Fruit fly (Drosophila melanogaster) whole organism, prepupa: ENCODE data around the gene C1GalTA.

Source experiments
- CG10631 ChIP-seq: fragments of 200-800 bp; sonication (Bioruptor generic); optimal IDR thresholded peaks from 2 replicates; lab custom pipeline; 2016; ENCODE audit warnings: missing biosample characterization, missing genetic modification characterization
- CG10669 ChIP-seq: fragments of 200-800 bp; sonication (Bioruptor generic); optimal IDR thresholded peaks from 3 replicates; lab custom pipeline; 2018; ENCODE audit warnings: missing biosample characterization, mild to moderate bottlenecking, missing genetic modification characterization, moderate library complexity
- CG11294 ChIP-seq: fragments of 200-800 bp; sonication (Bioruptor generic); IDR thresholded peaks from 2 replicates; pipeline ENCODE4 v1.3.6; 2022; ENCODE audit warnings: missing biosample characterization, missing genetic modification characterization
- CG11762 ChIP-seq: fragments of 200-800 bp; sonication (Bioruptor generic); optimal IDR thresholded peaks from 3 replicates; lab custom pipeline; 2016; ENCODE audit warnings: missing biosample characterization, missing genetic modification characterization; ENCODE audit not compliant: insufficient read depth
- CG15336 ChIP-seq: fragments of 200-800 bp; sonication (Bioruptor generic); IDR thresholded peaks from 2 replicates; pipeline ENCODE4 v1.3.6; 2022; ENCODE audit warnings: missing biosample characterization, missing genetic modification characterization
- CG31627 ChIP-seq: fragments of 200-800 bp; sonication (Bioruptor generic); optimal IDR thresholded peaks from 3 replicates; lab custom pipeline; 2016; ENCODE audit warnings: missing biosample characterization, missing genetic modification characterization
- CG32006 ChIP-seq: fragments of 200-800 bp; sonication (Bioruptor generic); optimal IDR thresholded peaks from 3 replicates; lab custom pipeline; 2017; ENCODE audit warnings: missing biosample characterization, mild to moderate bottlenecking, missing genetic modification characterization
- CG34406 ChIP-seq: fragments of 200-800 bp; sonication (Bioruptor generic); optimal IDR thresholded peaks from 3 replicates; lab custom pipeline; 2016; ENCODE audit warnings: missing biosample characterization, missing genetic modification characterization
- CG3919 ChIP-seq: fragments of 200-800 bp; sonication (Bioruptor generic); optimal IDR thresholded peaks from 3 replicates; lab custom pipeline; 2016; ENCODE audit warnings: missing biosample characterization, missing genetic modification characterization
- CG4318 ChIP-seq: fragments of 200-800 bp; sonication (Bioruptor generic); optimal IDR thresholded peaks from 3 replicates; lab custom pipeline; 2017; ENCODE audit warnings: missing biosample characterization, mild to moderate bottlenecking, missing genetic modification characterization
- CG6276 ChIP-seq: fragments of 200-800 bp; sonication (Bioruptor generic); optimal IDR thresholded peaks from 2 replicates; lab custom pipeline; 2017; ENCODE audit warnings: missing biosample characterization, mild to moderate bottlenecking, missing genetic modification characterization
- CG6792 ChIP-seq: fragments of 200-800 bp; sonication (Bioruptor generic); optimal IDR thresholded peaks from 3 replicates; lab custom pipeline; 2016; ENCODE audit warnings: missing biosample characterization, missing genetic modification characterization
- CG6808 ChIP-seq: fragments of 200-800 bp; sonication (Bioruptor generic); optimal IDR thresholded peaks from 3 replicates; lab custom pipeline; 2017; ENCODE audit warnings: missing biosample characterization, missing genetic modification characterization, mild to moderate bottlenecking, moderate library complexity, missing genetic modification reagents
- CG6854 ChIP-seq: fragments of 200-800 bp; sonication (Bioruptor generic); optimal IDR thresholded peaks from 2 replicates; lab custom pipeline; 2017; ENCODE audit warnings: missing biosample characterization, mild to moderate bottlenecking, missing genetic modification characterization
- CG7368 ChIP-seq: fragments of 200-800 bp; sonication (Bioruptor generic); optimal IDR thresholded peaks from 3 replicates; lab custom pipeline; 2016; ENCODE audit warnings: missing biosample characterization, missing genetic modification characterization
- CG8119 ChIP-seq: fragments of 200-800 bp; sonication (Bioruptor generic); IDR thresholded peaks from 3 replicates; pipeline ENCODE4 v1.3.6; 2022; ENCODE audit warnings: missing biosample characterization, missing genetic modification characterization
- CG8319 ChIP-seq: fragments of 200-800 bp; sonication (Bioruptor generic); optimal IDR thresholded peaks from 3 replicates; lab custom pipeline; 2016; ENCODE audit warnings: missing biosample characterization, missing genetic modification characterization
- Eip75B ChIP-seq: fragments of 200-800 bp; sonication (Bioruptor generic); optimal IDR thresholded peaks from 3 replicates; lab custom pipeline; 2016; ENCODE audit warnings: missing biosample characterization, missing genetic modification characterization
- Eip78C ChIP-seq: fragments of 200-800 bp; sonication (Bioruptor generic); peaks from one replicate; lab custom pipeline; 2016; ENCODE audit warnings: missing biosample characterization, missing genetic modification characterization
- Eip93F ChIP-seq: fragments of 200-800 bp; sonication (Bioruptor generic); optimal IDR thresholded peaks from 2 replicates; lab custom pipeline; 2016; ENCODE audit warnings: missing biosample characterization, mild to moderate bottlenecking, missing genetic modification characterization
- Gug ChIP-seq: fragments of 200-800 bp; sonication (Bioruptor generic); IDR thresholded peaks from 2 replicates; pipeline ENCODE4 v1.3.6; 2022; ENCODE audit warnings: missing biosample characterization, missing genetic modification characterization
- Hr39 ChIP-seq: fragments of 200-800 bp; sonication (Bioruptor generic); optimal IDR thresholded peaks from 2 replicates; lab custom pipeline; 2016; ENCODE audit warnings: missing biosample characterization, missing genetic modification characterization
- Hr4 ChIP-seq: fragments of 200-800 bp; sonication (Bioruptor generic); optimal IDR thresholded peaks from 3 replicates; lab custom pipeline; 2016; ENCODE audit warnings: missing biosample characterization, missing genetic modification characterization
- Lpt ChIP-seq: fragments of 200-800 bp; sonication (Bioruptor generic); optimal IDR thresholded peaks from 3 replicates; lab custom pipeline; 2016; ENCODE audit warnings: missing biosample characterization, missing genetic modification characterization
- Met ChIP-seq: fragments of 200-800 bp; sonication (Bioruptor generic); optimal IDR thresholded peaks from 3 replicates; lab custom pipeline; 2016; ENCODE audit warnings: missing biosample characterization, missing genetic modification characterization
- OdsH ChIP-seq: fragments of 200-800 bp; sonication (Bioruptor generic); optimal IDR thresholded peaks from 3 replicates; lab custom pipeline; 2016; ENCODE audit warnings: missing biosample characterization, missing genetic modification characterization
- Smox ChIP-seq: fragments of 200-800 bp; sonication (Bioruptor generic); optimal IDR thresholded peaks from 3 replicates; lab custom pipeline; 2016; ENCODE audit warnings: missing biosample characterization, missing genetic modification characterization
- Sox102F ChIP-seq: fragments of 200-800 bp; sonication (Bioruptor generic); optimal IDR thresholded peaks from 2 replicates; lab custom pipeline; 2016; ENCODE audit warnings: missing biosample characterization, mild to moderate bottlenecking, missing genetic modification characterization
- Sox14 ChIP-seq: fragments of 200-800 bp; sonication (Bioruptor generic); optimal IDR thresholded peaks from 3 replicates; lab custom pipeline; 2016; ENCODE audit warnings: missing biosample characterization, missing genetic modification characterization
- Sox15 ChIP-seq: fragments of 200-800 bp; sonication (Bioruptor generic); optimal IDR thresholded peaks from 3 replicates; lab custom pipeline; 2016; ENCODE audit warnings: missing biosample characterization, missing genetic modification characterization
- achi ChIP-seq: fragments of 200-800 bp; sonication (Bioruptor generic); optimal IDR thresholded peaks from 3 replicates; lab custom pipeline; 2016; ENCODE audit warnings: missing biosample characterization, missing genetic modification characterization
- acj6 ChIP-seq: fragments of 200-800 bp; sonication (Bioruptor generic); optimal IDR thresholded peaks from 3 replicates; lab custom pipeline; 2016; ENCODE audit warnings: missing biosample characterization, missing genetic modification characterization
- cyc ChIP-seq: fragments of 200-800 bp; sonication (Bioruptor generic); optimal IDR thresholded peaks from 3 replicates; lab custom pipeline; 2016; ENCODE audit warnings: missing biosample characterization, missing genetic modification characterization
- dac ChIP-seq: fragments of 200-800 bp; sonication (Bioruptor generic); optimal IDR thresholded peaks from 2 replicates; lab custom pipeline; 2017; ENCODE audit warnings: missing biosample characterization, mild to moderate bottlenecking, missing genetic modification characterization
- dsx ChIP-seq: fragments of 200-800 bp; optimal IDR thresholded peaks from 3 replicates; lab custom pipeline; 2019; ENCODE audit warnings: missing biosample characterization, mild to moderate bottlenecking, missing genetic modification characterization, moderate library complexity; ENCODE audit not compliant: poor library complexity, severe bottlenecking
- eg ChIP-seq: fragments of 200-800 bp; sonication (Bioruptor generic); IDR thresholded peaks from 3 replicates; pipeline ENCODE4 v1.3.6; 2022; ENCODE audit warnings: missing biosample characterization, missing genetic modification characterization
- fd85E ChIP-seq: fragments of 200-800 bp; sonication (Bioruptor generic); optimal IDR thresholded peaks from 3 replicates; lab custom pipeline; 2016; ENCODE audit warnings: missing biosample characterization, missing genetic modification characterization
- fkh ChIP-seq: fragments of 200-800 bp; sonication (Bioruptor generic); optimal IDR thresholded peaks from 3 replicates; lab custom pipeline; 2017; ENCODE audit warnings: missing biosample characterization, mild to moderate bottlenecking, missing genetic modification characterization, moderate library complexity
- lz ChIP-seq: fragments of 200-800 bp; sonication (Bioruptor generic); optimal IDR thresholded peaks from 3 replicates; lab custom pipeline; 2016; ENCODE audit warnings: missing biosample characterization, missing genetic modification characterization
- net ChIP-seq: fragments of 200-800 bp; sonication (Bioruptor generic); optimal IDR thresholded peaks from 3 replicates; lab custom pipeline; 2016; ENCODE audit warnings: missing biosample characterization, missing genetic modification characterization
- pdm3 ChIP-seq: fragments of 200-800 bp; sonication (Bioruptor generic); optimal IDR thresholded peaks from 3 replicates; lab custom pipeline; 2016; ENCODE audit warnings: missing biosample characterization, missing genetic modification characterization
- salr ChIP-seq, 2 experiments: fragments of 200-800 bp; sonication (Bioruptor generic); optimal IDR thresholded peaks; 3 replicates each; lab custom pipeline; 2016 to 2018; ENCODE audit warnings: missing biosample characterization in 2 of 2, missing genetic modification characterization in 2 of 2, mild to moderate bottlenecking in 1 of 2
- svp ChIP-seq: fragments of 200-800 bp; sonication (Bioruptor generic); peaks from one replicate; lab custom pipeline; 2016; ENCODE audit warnings: missing biosample characterization, missing genetic modification characterization
- topi ChIP-seq: fragments of 200-800 bp; sonication (Bioruptor generic); optimal IDR thresholded peaks from 3 replicates; lab custom pipeline; 2016; ENCODE audit warnings: missing biosample characterization, missing genetic modification characterization

C1GalTA gene

dm6 chr2L:8937003-8937402 lies 14.0 kb downstream of the C1GalTA start, which contains the start of gene Tsp29Fb (continued):
- TF ChIP-seq svp, result peak; percentile 91
- peak; percentile 53 for TF ChIP-seq Hr4 (GFP tag; lab: Kevin White, UChicago)
- TF ChIP-seq CG6808 (GFP tag; lab: Kevin White, UChicago), result no peak
- TF ChIP-seq Gug (GFP tag; lab: Robert Waterston, UW), result 0 out of 2 replicates have a peak, but pooled peaks have one; percentile 28
- TF ChIP-seq Sox14 (GFP tag; lab: Kevin White, UChicago), result peak; percentile 61
- peak; percentile 89 for TF ChIP-seq Eip78C (GFP tag; lab: Kevin White, UChicago)
- peak; percentile 76 for TF ChIP-seq Met
- TF ChIP-seq pdm3 (GFP tag; lab: Kevin White, UChicago), result peak; percentile 65
- peak; percentile 62 for TF ChIP-seq Smox (GFP tag; lab: Kevin White, UChicago)
- TF ChIP-seq CG32006 (GFP tag; lab: Kevin White, UChicago), result peak; percentile 56
- peak; percentile 53; the same call in 1 of the 2 replicates for TF ChIP-seq CG15336
- peak; percentile 48 for TF ChIP-seq Sox15 (GFP tag; lab: Kevin White, UChicago)
- peak; percentile 48 for TF ChIP-seq Eip75B (GFP tag; lab: Kevin White, UChicago)
- TF ChIP-seq Eip93F (GFP tag; lab: Kevin White, UChicago), result no peak
- no peak for TF ChIP-seq dac (GFP tag; lab: Kevin White, UChicago)
- no peak for TF ChIP-seq CG6854
- peak; percentile 49 for TF ChIP-seq achi (GFP tag; lab: Kevin White, UChicago)
- peak; percentile 71 for TF ChIP-seq CG31627
- TF ChIP-seq CG8119, result peak; percentile 64
- TF ChIP-seq CG4318 (GFP tag; lab: Kevin White, UChicago), result no peak
- peak; percentile 30 for TF ChIP-seq CG10631 (GFP tag; lab: Kevin White, UChicago)
- no peak for TF ChIP-seq fd85E (GFP tag; lab: Kevin White, UChicago)
- TF ChIP-seq CG11762, result peak; percentile 23
- peak; percentile 63 for TF ChIP-seq Sox102F (GFP tag; lab: Kevin White, UChicago)
- TF ChIP-seq topi, result peak; percentile 66

DNA sequence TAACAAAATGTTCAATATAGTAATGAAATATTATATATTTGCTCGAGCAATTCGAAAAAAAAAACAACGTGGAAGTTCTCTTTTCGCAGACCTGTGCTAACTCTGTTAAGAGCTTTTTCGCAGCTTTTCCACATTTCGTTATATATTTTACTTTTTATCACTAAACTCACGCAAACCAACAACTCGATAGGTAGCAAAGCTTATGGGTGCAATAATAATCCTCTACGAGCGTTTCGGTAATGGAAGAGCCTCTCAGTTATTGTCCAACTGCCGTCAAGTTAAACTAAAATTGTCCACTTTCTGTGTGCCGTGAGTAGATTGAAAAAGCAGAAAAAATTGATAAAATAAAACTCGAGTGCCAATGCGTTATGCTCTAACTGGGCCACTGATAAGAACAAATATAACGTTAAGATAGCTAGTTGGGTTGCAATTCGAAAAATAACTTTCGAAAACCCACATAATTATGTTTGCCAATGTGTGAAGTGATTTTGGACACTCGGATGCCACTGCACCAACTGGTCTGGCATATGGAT lies 17.2 kb downstream of the C1GalTA start, which contains the start of gene Tsp29Fa:
Gene Tsp29Fa (plus strand): TSS at position 253 of the 533 bp plus-strand sequence.
- no peak for TF ChIP-seq lz
- TF ChIP-seq Sox102F (GFP tag; lab: Kevin White, UChicago), result no peak
- TF ChIP-seq CG34406 (GFP tag; lab: Kevin White, UChicago), result no peak
- TF ChIP-seq, all 60 proteins: peak for 0

- no peak for TF ChIP-seq Eip78C (GFP tag; lab: Kevin White, UChicago)
- no peak for TF ChIP-seq Lpt
- no peak for TF ChIP-seq Eip75B (GFP tag; lab: Kevin White, UChicago)
- no peak for TF ChIP-seq CG34406 (GFP tag; lab: Kevin White, UChicago)
- TF ChIP-seq CG6854, result no peak
- no peak for TF ChIP-seq CG10669
- no peak for TF ChIP-seq CG3919 (GFP tag; lab: Kevin White, UChicago)
- TF ChIP-seq Hr39 (GFP tag; lab: Kevin White, UChicago), result no peak
- no peak for TF ChIP-seq CG7368 (GFP tag; lab: Kevin White, UChicago)
- TF ChIP-seq Hr4 (GFP tag; lab: Kevin White, UChicago), result no peak
- no peak for TF ChIP-seq cyc (GFP tag; lab: Kevin White, UChicago)
- TF ChIP-seq, all 60 proteins: peak for 0
Observed at dm6 chr2L:8931176-8931575, 19.8 kb downstream of the C1GalTA start.

- peak; percentile 12 for TF ChIP-seq acj6 (GFP tag; lab: Kevin White, UChicago)
- no peak for TF ChIP-seq CG8319
- TF ChIP-seq Gug (GFP tag; lab: Robert Waterston, UW), result no peak
- TF ChIP-seq dac (GFP tag; lab: Kevin White, UChicago), result peak; percentile 1
- peak; percentile 22 for TF ChIP-seq Lpt
- TF ChIP-seq OdsH (GFP tag; lab: Kevin White, UChicago), result no peak
- peak; percentile 1 for TF ChIP-seq achi (GFP tag; lab: Kevin White, UChicago)
- peak; percentile 61 for TF ChIP-seq eg (GFP tag; lab: Robert Waterston, UW)
- TF ChIP-seq Sox14 (GFP tag; lab: Kevin White, UChicago), result peak; percentile 15
- peak; percentile 16 for TF ChIP-seq svp
- peak; percentile 10 for TF ChIP-seq CG4318 (GFP tag; lab: Kevin White, UChicago)
- peak; percentile 33 for TF ChIP-seq pdm3 (GFP tag; lab: Kevin White, UChicago)
- no peak for TF ChIP-seq CG6854
- TF ChIP-seq CG10631 (GFP tag; lab: Kevin White, UChicago), result peak; percentile 3
- TF ChIP-seq CG6276 (GFP tag; lab: Kevin White, UChicago), result no peak
- TF ChIP-seq CG6792 (GFP tag; lab: Kevin White, UChicago), result no peak
- TF ChIP-seq salr (GFP tag; optimal IDR thresholded peaks at IDR 0.05; lab: Kevin White, UChicago), result peak in 1 of 2 experiments; percentile 40
- no peak for TF ChIP-seq CG6808 (GFP tag; lab: Kevin White, UChicago)
- TF ChIP-seq CG7368 (GFP tag; lab: Kevin White, UChicago), result no peak
- TF ChIP-seq net (GFP tag; lab: Kevin White, UChicago), result no peak
- TF ChIP-seq fkh (GFP tag; lab: Kevin White, UChicago), result no peak
- no peak for TF ChIP-seq CG34406 (GFP tag; lab: Kevin White, UChicago)
- peak; percentile 6 for TF ChIP-seq Hr39 (GFP tag; lab: Kevin White, UChicago)
- TF ChIP-seq CG11294 (GFP tag; lab: Robert Waterston, UW), result no peak; the same call in 1 of the 2 replicates
- TF ChIP-seq dsx, result no peak
- TF ChIP-seq Eip93F (GFP tag; lab: Kevin White, UChicago), result no peak
Observed at dm6 chr2L:8923405-8923804, 27.6 kb downstream of the C1GalTA start.
